Worm (Caenorhabditis elegans) whole organism, L1 larva: ENCODE measurements around the gene C31A11.13.

Experiments used
- lin-13 ChIP-seq: fragments of 150-350 bp; optimal IDR thresholded peaks from 2 replicates; lab custom pipeline; 2014; ENCODE audit warnings: missing biosample characterization, missing genetic modification reagents, missing genetic modification characterization
- nhr-28 ChIP-seq: fragments of 150-350 bp; optimal IDR thresholded peaks from 2 replicates; lab custom pipeline; 2014; ENCODE audit warnings: missing biosample characterization, missing genetic modification characterization

ce11 chrV:16266514-16266913 is 35.8 kb downstream of the C31A11.13 start, which contains the start of gene T13F3.4:
- TF ChIP-seq lin-13 (GFP tag; lab: Kevin White, UChicago) (no peak), nhr-28 (tag; lab: Kevin White, UChicago) (no peak)
